Fruit fly (Drosophila melanogaster): ENCODE measurements around the gene CG31688.

The CG31688 gene

dm6 chr2L:20428756-20429408 is 2.9 kb downstream of the CG31688 start (continued):
- no peak for TF ChIP-seq Mes4 (GFP tag; optimal IDR thresholded peaks at IDR 0.05)
- TF ChIP-seq YL-1 (GFP tag; optimal IDR thresholded peaks at IDR 0.05): peak; percentile 22
- no peak; the same call in 1 of the 2 replicates for TF ChIP-seq CG11696 (GFP tag; IDR thresholded peaks at IDR 0.05)
- TF ChIP-seq ara (GFP tag; IDR thresholded peaks at IDR 0.05): peak; percentile 60; the same call in 1 of the 2 replicates
- peak; percentile 48 for TF ChIP-seq dm (GFP tag; optimal IDR thresholded peaks at IDR 0.05)
- TF ChIP-seq Nf-YC (tag; optimal IDR thresholded peaks at IDR 0.05): peak; percentile 58
- peak; percentile 58; the same call in 1 of the 2 replicates for TF ChIP-seq Adf1 (GFP tag; IDR thresholded peaks at IDR 0.05)
- no peak for TF ChIP-seq ind (GFP tag; optimal IDR thresholded peaks at IDR 0.05)
- peak; percentile 67 for TF ChIP-seq CG12769 (tag; optimal IDR thresholded peaks at IDR 0.05)
- TF ChIP-seq vvl (GFP tag; IDR thresholded peaks at IDR 0.05): peak; percentile 57; the same call in 1 of the 2 replicates
- TF ChIP-seq Nf-YB (GFP tag; optimal IDR thresholded peaks at IDR 0.05): no peak
- no peak for TF ChIP-seq emc (GFP tag; optimal IDR thresholded peaks at IDR 0.05)
- no peak for TF ChIP-seq Stat92E (GFP tag; optimal IDR thresholded peaks at IDR 0.05)
- no peak for TF ChIP-seq Sry-δ (GFP tag; optimal IDR thresholded peaks at IDR 0.05)
- 0 out of 2 replicates have a peak, but pooled peaks have one; percentile 19 for TF ChIP-seq sna (GFP tag; IDR thresholded peaks at IDR 0.05; ENCODE audit: partially characterized antibody)
- peak; percentile 98 for TF ChIP-seq CG7745 (tag; optimal IDR thresholded peaks at IDR 0.05)
- TF ChIP-seq CG10654 (GFP tag; optimal IDR thresholded peaks at IDR 0.05): no peak
- peak; percentile 36 for TF ChIP-seq CG17385 (GFP tag; optimal IDR thresholded peaks at IDR 0.05)
- TF ChIP-seq E2f1 (GFP tag; IDR thresholded peaks at IDR 0.05): peak; percentile 73; the same call in 1 of the 2 replicates
- peak; percentile 53 for TF ChIP-seq nom (GFP tag; optimal IDR thresholded peaks at IDR 0.05)
- TF ChIP-seq CG6765 (GFP tag; optimal IDR thresholded peaks at IDR 0.05): no peak
- peak; percentile 39 for TF ChIP-seq CrebB (tag; optimal IDR thresholded peaks at IDR 0.05)
- TF ChIP-seq abd-A (tag; optimal IDR thresholded peaks at IDR 0.05): no peak
- TF ChIP-seq CG3847 (GFP tag; IDR thresholded peaks at IDR 0.05): no peak
- TF ChIP-seq CG2202 (tag; optimal IDR thresholded peaks at IDR 0.05): no peak
- no peak for TF ChIP-seq fd64A (GFP tag; optimal IDR thresholded peaks at IDR 0.05)
- TF ChIP-seq cg (GFP tag; optimal IDR thresholded peaks at IDR 0.05): peak; percentile 59
- TF ChIP-seq hth (optimal IDR thresholded peaks at IDR 0.05): no peak
- TF ChIP-seq Meics (GFP tag; optimal IDR thresholded peaks at IDR 0.05): peak; percentile 100
- no peak for TF ChIP-seq CG7786 (GFP tag; optimal IDR thresholded peaks at IDR 0.05)
- peak; percentile 10; the same call in 1 of the 2 replicates for TF ChIP-seq bbx (GFP tag; IDR thresholded peaks at IDR 0.05; ENCODE audit: partially characterized antibody)
- peak; percentile 85 for TF ChIP-seq E2f2 (GFP tag; IDR thresholded peaks at IDR 0.05)
- no peak for TF ChIP-seq grn (GFP tag; optimal IDR thresholded peaks at IDR 0.05)
- no peak for TF ChIP-seq CG15073 (GFP tag; optimal IDR thresholded peaks at IDR 0.05)
- TF ChIP-seq CG8290 (GFP tag; optimal IDR thresholded peaks at IDR 0.05): no peak
- peak in 1 of 2 experiments; percentile 58 for TF ChIP-seq CG8290 (tag; optimal IDR thresholded peaks at IDR 0.05)
- peak; percentile 2 for TF ChIP-seq CG18262 (tag; optimal IDR thresholded peaks at IDR 0.05)
- TF ChIP-seq CG30431 (GFP tag; optimal IDR thresholded peaks at IDR 0.05): no peak
- peak; percentile 12 for TF ChIP-seq CG18011 (GFP tag; optimal IDR thresholded peaks at IDR 0.05)
- TF ChIP-seq trh (GFP tag; optimal IDR thresholded peaks at IDR 0.05): no peak
- TF ChIP-seq Dad (GFP tag; optimal IDR thresholded peaks at IDR 0.05): no peak
- TF ChIP-seq CG4424 (GFP tag; optimal IDR thresholded peaks at IDR 0.05): no peak
- no peak for TF ChIP-seq lov (optimal IDR thresholded peaks at IDR 0.05)
- no peak for TF ChIP-seq lov (GFP tag; IDR thresholded peaks at IDR 0.05)
- no peak for TF ChIP-seq HmgD (GFP tag; optimal IDR thresholded peaks at IDR 0.05)
- TF ChIP-seq lbe (GFP tag; optimal IDR thresholded peaks at IDR 0.05): peak; percentile 28
- no peak for TF ChIP-seq bcd (GFP tag; optimal IDR thresholded peaks at IDR 0.05)
- TF ChIP-seq Jarid2 (GFP tag; optimal IDR thresholded peaks at IDR 0.05): no peak
- peak; percentile 12 for TF ChIP-seq MESR4 (GFP tag; optimal IDR thresholded peaks at IDR 0.05)
- peak; percentile 55 for TF ChIP-seq CG17186 (GFP tag; optimal IDR thresholded peaks at IDR 0.05)
